Fruit fly (Drosophila melanogaster): ENCODE measurements around the gene mth.

The mth gene

dm6 chr3L:329153-329698, 17.5 kb downstream of the mth start (continued):
- TF ChIP-seq CG12236 (GFP tag; optimal IDR thresholded peaks at IDR 0.05) (no peak), Atf-2 (GFP tag; optimal IDR thresholded peaks at IDR 0.05) (no peak), CG9797 (GFP tag; optimal IDR thresholded peaks at IDR 0.05) (peak; percentile 18), Dref (GFP tag; IDR thresholded peaks at IDR 0.05) (peak; percentile 71), CG4424 (GFP tag; optimal IDR thresholded peaks at IDR 0.05) (peak; percentile 21), Nf-YC (tag; optimal IDR thresholded peaks at IDR 0.05) (peak; percentile 10), CG8089 (GFP tag; optimal IDR thresholded peaks at IDR 0.05) (no peak)

dm6 chr3L:327833-328232, 18.9 kb downstream of the mth start, which contains the start of the genes Atac3 and Ptpmeg:
Atac3 (minus strand) TSS chr3L:327992.
Ptpmeg (plus strand) TSS chr3L:328097.
- TF ChIP-seq CG15601 (tag; optimal IDR thresholded peaks at IDR 0.05) (peak; percentile 10), Opbp (GFP tag; IDR thresholded peaks at IDR 0.05; ENCODE audit: partially characterized antibody) (peak; percentile 19; the same call in 1 of the 3 replicates), her (GFP tag; optimal IDR thresholded peaks at IDR 0.05) (peak; percentile 42), wdn (GFP tag; IDR thresholded peaks at IDR 0.05) (no peak), CG33213 (GFP tag; optimal IDR thresholded peaks at IDR 0.05) (peak; percentile 27), grn (GFP tag; optimal IDR thresholded peaks at IDR 0.05) (peak; percentile 33), CG2116 (GFP tag; optimal IDR thresholded peaks at IDR 0.05) (peak; percentile 70), phol (tag; optimal IDR thresholded peaks at IDR 0.05) (peak; percentile 23), CG8290 (GFP tag; optimal IDR thresholded peaks at IDR 0.05) (peak; percentile 48), CG8290 (tag; optimal IDR thresholded peaks at IDR 0.05) (peak in 1 of 2 experiments; percentile 36), CG34224 (GFP tag; IDR thresholded peaks at IDR 0.05; ENCODE audit: partially characterized antibody) (0 out of 3 replicates have a peak, but pooled peaks have one; percentile 40), pzg (GFP tag; optimal IDR thresholded peaks at IDR 0.05) (peak; percentile 71), Nf-YC (tag; optimal IDR thresholded peaks at IDR 0.05) (peak; percentile 27), Hmr (GFP tag; optimal IDR thresholded peaks at IDR 0.05) (peak; percentile 15), Med (GFP tag) (peak; percentile 34), gfzf (GFP tag; optimal IDR thresholded peaks at IDR 0.05) (peak; percentile 90), tup (GFP tag; optimal IDR thresholded peaks at IDR 0.05) (no peak), sug (tag; optimal IDR thresholded peaks at IDR 0.05) (peak; percentile 0), amos (GFP tag; IDR thresholded peaks at IDR 0.05; ENCODE audit: partially characterized antibody) (peak; percentile 60), CG6791 (GFP tag; IDR thresholded peaks at IDR 0.05; ENCODE audit: partially characterized antibody) (peak; percentile 57; the same call in 1 of the 3 replicates), CG12659 (GFP tag; optimal IDR thresholded peaks at IDR 0.05) (peak; percentile 58), Lhr (GFP tag; optimal IDR thresholded peaks at IDR 0.05) (peak; percentile 58), Hand (GFP tag; optimal IDR thresholded peaks at IDR 0.05) (no peak), CG2199 (GFP tag; IDR thresholded peaks at IDR 0.05) (no peak), CG1602 (GFP tag; optimal IDR thresholded peaks at IDR 0.05) (no peak), Sry-δ (GFP tag; optimal IDR thresholded peaks at IDR 0.05) (peak; percentile 66), CG34376 (GFP tag; optimal IDR thresholded peaks at IDR 0.05) (peak; percentile 3), Scr (GFP tag; IDR thresholded peaks at IDR 0.05; ENCODE audit: partially characterized antibody) (peak; percentile 69), CG30020 (tag; optimal IDR thresholded peaks at IDR 0.05) (peak; percentile 23), Oli (tag; optimal IDR thresholded peaks at IDR 0.05) (no peak), Stat92E (GFP tag; optimal IDR thresholded peaks at IDR 0.05) (peak in 1 of 3 experiments; percentile 9), tgo (GFP tag; IDR thresholded peaks at IDR 0.05) (no peak), Adf1 (GFP tag; IDR thresholded peaks at IDR 0.05) (no peak), hb (GFP tag; IDR thresholded peaks at IDR 0.05; ENCODE audit: partially characterized antibody) (0 out of 3 replicates have a peak, but pooled peaks have one; percentile 17), Dref (GFP tag; IDR thresholded peaks at IDR 0.05) (peak; percentile 70), zfh1 (GFP tag; IDR thresholded peaks at IDR 0.05) (no peak), Dp (GFP tag; optimal IDR thresholded peaks at IDR 0.05) (peak; percentile 74), CG13894 (tag; optimal IDR thresholded peaks at IDR 0.05) (peak; percentile 10), Bgb (GFP tag; IDR thresholded peaks at IDR 0.05; ENCODE audit: partially characterized antibody) (peak; percentile 18; the same call in 1 of the 2 replicates), Blimp-1 (GFP tag; optimal IDR thresholded peaks at IDR 0.05) (no peak), CG14710 (tag; optimal IDR thresholded peaks at IDR 0.05) (peak; percentile 52), E2f2 (GFP tag; IDR thresholded peaks at IDR 0.05) (peak; percentile 74)
